Fruit fly (Drosophila melanogaster) whole organism, adult: Measurements from ENCODE around the gene ZnT33D.

Experiments used
- CG11617 ChIP-seq: fragments of 200-800 bp; sonication (Bioruptor generic); optimal IDR thresholded peaks from 2 replicates; lab custom pipeline; 2017; ENCODE audit warnings: mild to moderate bottlenecking, missing biosample characterization, missing genetic modification reagents, missing genetic modification characterization
- CG12768 ChIP-seq: fragments of 200-800 bp; sonication (Bioruptor generic); optimal IDR thresholded peaks from 2 replicates; lab custom pipeline; 2017; ENCODE audit warnings: missing biosample characterization, missing genetic modification characterization, mild to moderate bottlenecking, moderate library complexity, missing genetic modification reagents
- CG14711 ChIP-seq: fragments of 200-800 bp; sonication (Bioruptor generic); optimal IDR thresholded peaks from 2 replicates; lab custom pipeline; 2018; ENCODE audit warnings: missing biosample characterization, mild to moderate bottlenecking, missing genetic modification characterization, moderate library complexity
- CG1620 ChIP-seq: fragments of 200-800 bp; sonication (Bioruptor generic); optimal IDR thresholded peaks from 2 replicates; lab custom pipeline; 2016; ENCODE audit warnings: missing biosample characterization, missing genetic modification characterization
- CG33017 ChIP-seq: fragments of 200-800 bp; sonication (Bioruptor generic); optimal IDR thresholded peaks from 2 replicates; lab custom pipeline; 2018; ENCODE audit warnings: missing biosample characterization, mild to moderate bottlenecking, missing genetic modification characterization, moderate library complexity
- CG5204 ChIP-seq: fragments of 200-800 bp; sonication (Bioruptor generic); optimal IDR thresholded peaks from 2 replicates; lab custom pipeline; 2016; ENCODE audit warnings: missing biosample characterization, missing genetic modification characterization
- CG7045 ChIP-seq: fragments of 200-800 bp; sonication (Bioruptor generic); optimal IDR thresholded peaks from 2 replicates; lab custom pipeline; 2017; ENCODE audit warnings: missing biosample characterization, mild to moderate bottlenecking, missing genetic modification characterization
- CG7101 ChIP-seq: fragments of 200-800 bp; sonication (Bioruptor generic); optimal IDR thresholded peaks from 2 replicates; lab custom pipeline; 2018; ENCODE audit warnings: missing biosample characterization, mild to moderate bottlenecking, missing genetic modification characterization, moderate library complexity
- Clk ChIP-seq: fragments of 200-800 bp; sonication (Bioruptor generic); optimal IDR thresholded peaks from 2 replicates; lab custom pipeline; 2017; ENCODE audit warnings: missing biosample characterization, missing genetic modification characterization
- Crg-1 ChIP-seq: fragments of 200-800 bp; sonication (Bioruptor generic); optimal IDR thresholded peaks from 2 replicates; lab custom pipeline; 2016; ENCODE audit warnings: missing biosample characterization, missing genetic modification characterization
- Hr96 ChIP-seq: fragments of 200-800 bp; sonication (Bioruptor generic); optimal IDR thresholded peaks from 2 replicates; lab custom pipeline; 2016; ENCODE audit warnings: missing biosample characterization, missing genetic modification characterization
- Mnt ChIP-seq: fragments of 200-800 bp; sonication (Bioruptor generic); optimal IDR thresholded peaks from 2 replicates; lab custom pipeline; 2016; ENCODE audit warnings: missing biosample characterization, mild to moderate bottlenecking, missing genetic modification characterization
- bab1 ChIP-seq: fragments of 200-800 bp; sonication (Bioruptor generic); optimal IDR thresholded peaks from 3 replicates; lab custom pipeline; 2019; ENCODE audit warnings: missing biosample characterization, mild to moderate bottlenecking, missing genetic modification characterization, moderate library complexity
- cic ChIP-seq: fragments of 200-800 bp; sonication (Bioruptor generic); optimal IDR thresholded peaks from 2 replicates; lab custom pipeline; 2017; ENCODE audit warnings: missing biosample characterization, mild to moderate bottlenecking, missing genetic modification characterization, moderate library complexity
- cnc ChIP-seq, 2 experiments: fragments of >200 bp; optimal IDR thresholded peaks; 2 replicates each; lab custom pipeline; 2017
- kay ChIP-seq: fragments of 200-800 bp; sonication (Bioruptor generic); peaks from one replicate; lab custom pipeline; 2016; ENCODE audit warnings: missing biosample characterization, missing genetic modification characterization, borderline replicate concordance
- ovo ChIP-seq: fragments of 200-800 bp; sonication (Bioruptor generic); optimal IDR thresholded peaks from 2 replicates; lab custom pipeline; 2016; ENCODE audit warnings: missing biosample characterization, missing genetic modification characterization
- pad ChIP-seq: fragments of 200-800 bp; sonication (Bioruptor generic); optimal IDR thresholded peaks from 3 replicates; lab custom pipeline; 2017; ENCODE audit warnings: missing biosample characterization, missing genetic modification characterization, mild to moderate bottlenecking, moderate library complexity, missing genetic modification reagents
- tj ChIP-seq: fragments of 200-800 bp; sonication (Bioruptor generic); optimal IDR thresholded peaks from 3 replicates; lab custom pipeline; 2017; ENCODE audit warnings: missing biosample characterization, mild to moderate bottlenecking, missing genetic modification characterization, moderate library complexity
- toe ChIP-seq: fragments of 200-800 bp; sonication (Bioruptor generic); optimal IDR thresholded peaks from 2 replicates; lab custom pipeline; 2016; ENCODE audit warnings: missing biosample characterization, missing genetic modification characterization

The ZnT33D gene

DNA sequence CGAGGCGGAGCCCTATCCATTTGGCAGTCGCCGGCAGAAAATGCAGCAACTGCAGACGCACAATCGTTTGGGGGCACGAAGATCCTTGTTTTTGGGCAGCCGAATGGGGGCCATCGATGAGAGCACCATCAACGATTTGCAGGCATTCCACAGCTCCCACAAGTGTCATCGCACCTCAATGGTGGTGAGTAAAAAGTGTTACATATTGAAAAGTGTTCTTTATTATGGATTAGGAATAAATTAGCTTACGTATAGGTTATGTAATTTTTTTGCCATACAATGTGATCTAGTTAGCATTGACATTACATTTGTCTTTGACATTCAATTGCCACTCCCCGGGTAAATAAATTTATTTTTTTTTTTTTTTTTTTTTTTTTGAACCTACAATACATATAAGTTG is 2.6 kb upstream of the ZnT33D start, which contains the start of gene CG31861:
CG31861 (plus strand) TSS at position 301 of the 400 bp plus-strand sequence.
- TF ChIP-seq CG33017 (tag; lab: Kevin White, UChicago) (no peak), kay (GFP tag; lab: Kevin White, UChicago) (no peak), CG11617 (GFP tag; lab: Kevin White, UChicago) (no peak), Hr96 (GFP tag; lab: Kevin White, UChicago) (no peak), bab1 (GFP tag; lab: Kevin White, UChicago) (no peak), CG1620 (no peak), toe (GFP tag; lab: Kevin White, UChicago) (no peak), Crg-1 (GFP tag; lab: Kevin White, UChicago) (no peak), CG7101 (no peak), ovo (GFP tag; lab: Kevin White, UChicago) (no peak), CG7045 (GFP tag; lab: Kevin White, UChicago) (no peak), cic (GFP tag; lab: Kevin White, UChicago) (no peak), tj (GFP tag; lab: Kevin White, UChicago) (no peak), cnc (optimal IDR thresholded peaks at IDR 0.05; lab: Kevin White, UChicago) (no peak), CG5204 (GFP tag; lab: Kevin White, UChicago) (no peak), CG12768 (no peak), Clk (GFP tag; lab: Kevin White, UChicago) (no peak), Mnt (GFP tag; lab: Kevin White, UChicago) (no peak), CG14711 (tag; lab: Kevin White, UChicago) (no peak), pad (GFP tag; lab: Kevin White, UChicago) (no peak)

DNA sequence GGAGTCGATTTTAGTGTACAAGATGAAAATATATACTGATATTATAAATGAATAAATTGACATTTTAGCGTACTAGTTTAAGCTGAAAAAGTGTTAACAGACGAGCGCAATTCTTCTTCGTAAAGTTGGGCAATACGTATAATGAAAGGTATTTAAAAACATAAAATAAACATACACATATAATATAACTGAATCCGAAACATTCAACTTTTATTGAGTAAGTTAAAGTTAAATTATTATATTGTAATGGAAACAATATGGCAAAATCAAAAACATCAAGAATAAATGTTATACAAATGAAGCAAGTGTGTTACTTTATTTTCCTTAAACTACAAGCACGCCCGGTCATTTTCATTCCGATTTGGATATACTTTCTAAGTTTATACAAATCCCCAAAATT is 6.2 kb downstream of the ZnT33D start, which contains the start of gene CG17217:
CG17217 (plus strand) TSS at position 301 of the 400 bp plus-strand sequence.
- TF ChIP-seq Hr96 (GFP tag; lab: Kevin White, UChicago) (no peak), cic (GFP tag; lab: Kevin White, UChicago) (no peak), CG11617 (GFP tag; lab: Kevin White, UChicago) (no peak), cnc (optimal IDR thresholded peaks at IDR 0.05; lab: Kevin White, UChicago) (no peak), ovo (GFP tag; lab: Kevin White, UChicago) (no peak), Mnt (GFP tag; lab: Kevin White, UChicago) (no peak), CG12768 (no peak), bab1 (GFP tag; lab: Kevin White, UChicago) (no peak)

DNA sequence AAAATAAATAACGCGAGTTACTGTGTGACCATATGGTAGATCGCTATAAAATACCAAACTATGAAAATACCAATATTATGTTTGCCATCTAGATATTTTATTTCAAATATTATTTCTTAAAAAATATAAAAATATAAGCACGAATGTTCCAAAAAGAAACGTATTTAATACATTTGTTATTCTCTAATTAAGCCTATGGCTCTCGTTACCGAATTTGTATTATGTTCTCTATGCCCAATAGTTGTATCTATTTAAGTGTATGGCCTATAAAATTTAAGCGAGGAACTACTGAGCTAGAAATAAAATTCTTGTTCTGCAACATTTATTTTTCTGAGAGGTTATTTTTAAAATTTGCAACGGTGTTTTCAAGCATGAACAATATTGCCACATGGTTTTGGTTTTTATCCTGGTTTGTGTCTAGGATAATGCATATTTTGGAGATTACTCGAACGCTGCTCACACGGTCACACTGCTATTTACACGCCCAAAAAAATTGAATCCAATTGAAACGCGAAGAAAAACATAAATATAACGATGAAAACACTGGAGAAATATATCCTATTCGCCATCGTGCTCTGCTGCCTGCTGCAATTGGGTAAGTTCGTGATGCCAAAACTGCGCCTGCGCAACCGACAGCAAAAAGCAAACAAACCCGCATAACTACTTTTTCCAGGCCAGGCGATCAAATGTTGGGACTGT is 8.6 kb downstream of the ZnT33D start, which contains the start of the genes CG6583 and crok:
CG6583 (minus strand) TSS at position 51 of the 699 bp plus-strand sequence.
crok (plus strand) TSS at position 446 of the 699 bp plus-strand sequence.
- TF ChIP-seq CG7045 (GFP tag; lab: Kevin White, UChicago), result no peak
- no peak for TF ChIP-seq bab1 (GFP tag; lab: Kevin White, UChicago)
- TF ChIP-seq Crg-1 (GFP tag; lab: Kevin White, UChicago), result no peak
- TF ChIP-seq CG7101, result no peak
- no peak for TF ChIP-seq toe (GFP tag; lab: Kevin White, UChicago)
- no peak for TF ChIP-seq CG14711 (tag; lab: Kevin White, UChicago)
- TF ChIP-seq Clk (GFP tag; lab: Kevin White, UChicago), result no peak
- TF ChIP-seq Hr96 (GFP tag; lab: Kevin White, UChicago), result no peak
- no peak for TF ChIP-seq CG5204 (GFP tag; lab: Kevin White, UChicago)
- TF ChIP-seq tj (GFP tag; lab: Kevin White, UChicago), result no peak
- TF ChIP-seq kay (GFP tag; lab: Kevin White, UChicago), result no peak
- no peak for TF ChIP-seq CG12768
- no peak for TF ChIP-seq CG1620

DNA sequence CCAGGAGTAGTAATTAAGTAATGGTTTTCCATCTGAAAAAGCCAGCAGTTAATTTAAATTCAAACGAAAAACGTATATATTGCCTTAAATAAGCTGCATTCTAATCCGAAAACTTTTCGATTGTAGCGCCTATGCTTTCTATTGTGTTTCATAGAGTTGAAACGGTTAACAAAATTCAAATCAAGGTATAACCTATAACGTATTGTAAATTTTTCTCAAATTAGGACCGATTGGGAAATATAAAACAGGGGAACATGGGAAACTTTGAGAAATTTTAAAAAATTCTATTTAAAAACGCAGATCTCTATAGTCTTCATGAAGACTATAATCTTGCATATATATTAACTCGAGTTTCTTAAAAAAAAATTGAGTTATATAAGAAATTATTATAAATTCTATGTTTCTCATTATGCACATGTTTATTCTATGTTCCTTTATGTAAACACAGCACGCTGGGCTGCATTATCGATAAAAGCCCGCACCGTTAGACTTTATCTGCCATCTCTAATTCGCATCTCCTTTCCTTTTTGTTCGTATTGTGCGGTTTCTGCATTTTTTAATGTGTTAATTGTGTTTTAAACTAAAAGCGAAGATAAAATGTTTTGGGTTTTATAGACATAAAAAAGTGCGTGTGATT is 10.6 kb downstream of the ZnT33D start, which contains the start of gene bru1:
bru1 (plus strand) TSS at position 512 of the 637 bp plus-strand sequence.
- no peak for TF ChIP-seq bab1 (GFP tag; lab: Kevin White, UChicago)

DNA sequence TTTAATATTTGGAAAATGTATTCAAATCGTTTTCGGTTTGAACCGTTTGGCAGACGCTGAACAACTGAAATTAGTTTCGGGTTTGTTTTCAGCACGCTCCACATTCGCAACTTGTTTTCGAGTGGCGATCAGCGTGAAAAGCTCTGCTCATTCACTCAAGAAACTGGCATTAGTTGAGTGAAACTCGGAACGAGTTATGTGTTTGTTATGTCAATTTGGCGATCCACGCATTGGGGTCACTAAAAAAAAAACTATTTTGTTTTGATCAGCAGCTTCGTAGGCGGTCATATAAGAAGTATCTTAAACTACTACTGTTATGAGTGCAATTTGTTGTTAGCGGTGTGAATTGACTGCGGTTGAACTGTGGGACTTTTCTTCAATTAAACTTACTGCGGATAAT is 13.6 kb downstream of the ZnT33D start, which contains the start of gene atilla:
atilla (minus strand) TSS at position 266 of the 400 bp plus-strand sequence.
- TF ChIP-seq toe (GFP tag; lab: Kevin White, UChicago) (no peak), CG11617 (GFP tag; lab: Kevin White, UChicago) (no peak), Crg-1 (GFP tag; lab: Kevin White, UChicago) (no peak), CG33017 (tag; lab: Kevin White, UChicago) (no peak), Mnt (GFP tag; lab: Kevin White, UChicago) (no peak), pad (GFP tag; lab: Kevin White, UChicago) (no peak), CG5204 (GFP tag; lab: Kevin White, UChicago) (no peak), CG12768 (no peak), CG1620 (no peak), ovo (GFP tag; lab: Kevin White, UChicago) (no peak), cnc (optimal IDR thresholded peaks at IDR 0.05; lab: Kevin White, UChicago) (no peak), kay (GFP tag; lab: Kevin White, UChicago) (no peak), CG14711 (tag; lab: Kevin White, UChicago) (no peak), bab1 (GFP tag; lab: Kevin White, UChicago) (no peak), cic (GFP tag; lab: Kevin White, UChicago) (no peak), CG7045 (GFP tag; lab: Kevin White, UChicago) (no peak), CG7101 (no peak), Hr96 (GFP tag; lab: Kevin White, UChicago) (no peak)
